Worm (Caenorhabditis elegans) whole organism, L4 larva: ENCODE results near the gene Y62H9A.4.

Experiments used
- F37D6.2 ChIP-seq: sonication (generic microtip); optimal IDR thresholded peaks from 2 replicates; lab custom pipeline; 2016; ENCODE audit warnings: mild to moderate bottlenecking, missing genetic modification characterization, missing compliant biosample characterization
- F49E8.2 ChIP-seq: sonication (generic microtip); optimal IDR thresholded peaks from 2 replicates; lab custom pipeline; 2016; ENCODE audit warnings: missing compliant biosample characterization, mild to moderate bottlenecking, missing genetic modification characterization, borderline replicate concordance
- Y105C5A.15 ChIP-seq: fragments of 200-800 bp; sonication (Bioruptor generic); IDR thresholded peaks from 2 replicates; pipeline ENCODE4 v1.3.6; 2022; ENCODE audit warnings: missing genetic modification characterization, missing compliant biosample characterization
- Y48G9A.11 ChIP-seq: fragments of 200-800 bp; sonication (Bioruptor generic); IDR thresholded peaks from 2 replicates; pipeline ENCODE4 v1.3.6; 2022; ENCODE audit warnings: missing genetic modification reagents, missing genetic modification characterization, missing compliant biosample characterization
- ZK337.2 ChIP-seq: fragments of 200-800 bp; sonication (Bioruptor generic); IDR thresholded peaks from 2 replicates; pipeline ENCODE4 v1.3.6; 2022; ENCODE audit warnings: missing genetic modification reagents, missing genetic modification characterization, missing compliant biosample characterization
- ZK546.5 ChIP-seq, 2 experiments: sonication (generic microtip); optimal IDR thresholded peaks; 2 replicates each; lab custom pipeline; 2017; ENCODE audit warnings: missing biosample characterization in 2 of 2, missing genetic modification characterization in 2 of 2
- aha-1 ChIP-seq: fragments of 150-350 bp; peaks from one replicate; lab custom pipeline; 2014; ENCODE audit warnings: missing biosample characterization, missing genetic modification characterization
- ceh-20 ChIP-seq: fragments of 200-800 bp; sonication (Bioruptor generic); IDR thresholded peaks from 2 replicates; pipeline ENCODE4 v1.3.6; 2022; ENCODE audit warnings: missing genetic modification reagents, missing genetic modification characterization, missing compliant biosample characterization
- ceh-62 ChIP-seq: sonication (generic microtip); optimal IDR thresholded peaks from 2 replicates; lab custom pipeline; 2017; ENCODE audit warnings: missing biosample characterization, missing genetic modification characterization
- ctbp-1 ChIP-seq: fragments of 200-800 bp; sonication (Bioruptor generic); IDR thresholded peaks from 2 replicates; pipeline ENCODE4 v1.3.6; 2022; ENCODE audit warnings: missing genetic modification reagents, missing genetic modification characterization, missing compliant biosample characterization
- daf-12 ChIP-seq: fragments of 150-350 bp; optimal IDR thresholded peaks from 2 replicates; lab custom pipeline; 2014; ENCODE audit warnings: missing biosample characterization, missing genetic modification reagents, missing genetic modification characterization
- daf-16 ChIP-seq, 3 experiments: sonication (generic microtip); optimal IDR thresholded peaks; 2 replicates each; lab custom pipeline; 2016 to 2017; ENCODE audit warnings: missing genetic modification characterization in 3 of 3, missing genetic modification reagents in 3 of 3, mild to moderate bottlenecking in 2 of 3, missing compliant biosample characterization in 2 of 3, missing biosample characterization in 1 of 3, moderate library complexity in 1 of 3
- dmd-6 ChIP-seq: fragments of 200-800 bp; sonication (Bioruptor generic); IDR thresholded peaks from 2 replicates; pipeline ENCODE4 v1.3.6; 2022; ENCODE audit warnings: missing genetic modification reagents, missing genetic modification characterization, missing compliant biosample characterization
- dmd-8 ChIP-seq: fragments of 200-800 bp; sonication (Bioruptor generic); IDR thresholded peaks from 2 replicates; pipeline ENCODE4 v1.3.6; 2022; ENCODE audit warnings: missing genetic modification characterization, missing compliant biosample characterization
- dpl-1 ChIP-seq: fragments of 150-350 bp; optimal IDR thresholded peaks from 2 replicates; lab custom pipeline; 2014; ENCODE audit warnings: missing biosample characterization, missing genetic modification reagents, missing genetic modification characterization
- dve-1 ChIP-seq: sonication (generic microtip); optimal IDR thresholded peaks from 2 replicates; lab custom pipeline; 2017; ENCODE audit warnings: antibody characterized with exemption, mild to moderate bottlenecking, missing genetic modification characterization, missing compliant biosample characterization; ENCODE audit not compliant: insufficient read depth
- egl-27 ChIP-seq: sonication (generic microtip); optimal IDR thresholded peaks from 3 replicates; lab custom pipeline; 2017; ENCODE audit warnings: missing biosample characterization, missing genetic modification reagents, missing genetic modification characterization
- egl-43 ChIP-seq: fragments of 200-800 bp; sonication (Bioruptor generic); IDR thresholded peaks from 2 replicates; pipeline ENCODE4 v1.3.6; 2022; ENCODE audit warnings: missing genetic modification reagents, missing genetic modification characterization, missing compliant biosample characterization
- hif-1 ChIP-seq, 2 experiments: sonication (generic microtip); optimal IDR thresholded peaks; 2 replicates each; lab custom pipeline; 2016 to 2017; ENCODE audit warnings: missing compliant biosample characterization in 2 of 2, missing genetic modification characterization in 2 of 2, missing genetic modification reagents in 2 of 2, missing genotype in 2 of 2, mild to moderate bottlenecking in 1 of 2
- hlh-11 ChIP-seq: fragments of 200-800 bp; sonication (Bioruptor generic); optimal IDR thresholded peaks from 2 replicates; lab custom pipeline; 2018; ENCODE audit warnings: mild to moderate bottlenecking, missing genetic modification characterization, missing compliant biosample characterization
- hmg-1.1 ChIP-seq: fragments of 200-800 bp; sonication (Bioruptor generic); IDR thresholded peaks from 2 replicates; pipeline ENCODE4 v1.3.6; 2022; ENCODE audit warnings: missing genetic modification reagents, missing genetic modification characterization, missing compliant biosample characterization
- jun-1 ChIP-seq: fragments of 150-350 bp; optimal IDR thresholded peaks from 2 replicates; lab custom pipeline; 2014; ENCODE audit warnings: missing biosample characterization, missing genetic modification reagents, missing genetic modification characterization
- lin-1 ChIP-seq: fragments of 200-800 bp; sonication (Bioruptor generic); IDR thresholded peaks from 2 replicates; pipeline ENCODE4 v1.3.6; 2022; ENCODE audit warnings: missing genetic modification reagents, missing genetic modification characterization, missing compliant biosample characterization
- lin-38 ChIP-seq: fragments of 200-800 bp; sonication (Bioruptor generic); IDR thresholded peaks from 2 replicates; pipeline ENCODE4 v1.3.6; 2022; ENCODE audit warnings: missing genetic modification reagents, missing genetic modification characterization, missing compliant biosample characterization
- mdl-1 ChIP-seq, 2 experiments: fragments of 150-350 bp in 1 of 2; sonication (generic microtip) in 1 of 2; optimal IDR thresholded peaks; 2 replicates each; lab custom pipeline; 2014 to 2017; ENCODE audit warnings: missing biosample characterization in 2 of 2, missing genetic modification characterization in 2 of 2
- mdt-29 ChIP-seq: fragments of 200-800 bp; sonication (Bioruptor generic); IDR thresholded peaks from 2 replicates; pipeline ENCODE4 v1.3.6; 2022; ENCODE audit warnings: missing genetic modification reagents, missing genetic modification characterization, missing compliant biosample characterization
- nhr-10 ChIP-seq: fragments of 150-350 bp; optimal IDR thresholded peaks from 2 replicates; lab custom pipeline; 2014; ENCODE audit warnings: missing biosample characterization, missing genetic modification characterization
- nhr-111 ChIP-seq: fragments of 200-800 bp; sonication (Bioruptor generic); optimal IDR thresholded peaks from 2 replicates; lab custom pipeline; 2018; ENCODE audit warnings: mild to moderate bottlenecking, missing genetic modification characterization, missing compliant biosample characterization
- nhr-28 ChIP-seq: fragments of 150-350 bp; optimal IDR thresholded peaks from 2 replicates; lab custom pipeline; 2014; ENCODE audit warnings: missing biosample characterization, missing genetic modification characterization
- nhr-6 ChIP-seq: fragments of 150-350 bp; optimal IDR thresholded peaks from 2 replicates; lab custom pipeline; 2014; ENCODE audit warnings: missing biosample characterization, missing genetic modification characterization
- nhr-76 ChIP-seq: fragments of 150-350 bp; optimal IDR thresholded peaks from 2 replicates; lab custom pipeline; 2014; ENCODE audit warnings: missing biosample characterization, missing genetic modification characterization
- pqm-1 ChIP-seq: sonication (generic microtip); optimal IDR thresholded peaks from 2 replicates; lab custom pipeline; 2017; ENCODE audit warnings: missing biosample characterization, missing genetic modification characterization
- saeg-2 ChIP-seq: fragments of 200-800 bp; sonication (Bioruptor generic); IDR thresholded peaks from 2 replicates; pipeline ENCODE4 v1.3.6; 2022; ENCODE audit warnings: missing genetic modification reagents, missing genetic modification characterization, missing compliant biosample characterization
- skn-1 ChIP-seq: fragments of 150-350 bp; optimal IDR thresholded peaks from 2 replicates; lab custom pipeline; 2014; ENCODE audit warnings: missing biosample characterization, missing genetic modification characterization
- snpc-1.2 ChIP-seq: fragments of 200-800 bp; sonication (Bioruptor generic); IDR thresholded peaks from 2 replicates; pipeline ENCODE4 v1.3.6; 2022; ENCODE audit warnings: missing genetic modification reagents, missing genetic modification characterization, missing compliant biosample characterization
- spr-3 ChIP-seq: fragments of 200-800 bp; sonication (Bioruptor generic); optimal IDR thresholded peaks from 2 replicates; lab custom pipeline; 2018; ENCODE audit warnings: mild to moderate bottlenecking, missing genetic modification characterization, missing compliant biosample characterization
- unc-62 ChIP-seq, 3 experiments: fragments of 150-350 bp in 1 of 3; sonication (generic microtip); optimal IDR thresholded peaks in 2 of 3; peaks in 1 of 3; 1 replicate in 1 of 3; 2 replicates in 2 of 3; lab custom pipeline; 2014 to 2017; ENCODE audit warnings: missing biosample characterization in 3 of 3, missing genetic modification characterization in 3 of 3, missing genetic modification reagents in 3 of 3, missing genotype in 1 of 3
- vab-7 ChIP-seq: fragments of 200-800 bp; sonication (Bioruptor generic); IDR thresholded peaks from 2 replicates; pipeline ENCODE4 v1.3.6; 2022; ENCODE audit warnings: missing genetic modification reagents, missing genetic modification characterization, missing compliant biosample characterization
- zag-1 ChIP-seq: fragments of 150-350 bp; optimal IDR thresholded peaks from 2 replicates; lab custom pipeline; 2014; ENCODE audit warnings: missing biosample characterization, missing genetic modification characterization
- zfp-2 ChIP-seq: sonication (generic microtip); optimal IDR thresholded peaks from 2 replicates; lab custom pipeline; 2016; ENCODE audit warnings: mild to moderate bottlenecking, missing genetic modification characterization, missing compliant biosample characterization

The Y62H9A.4 gene

ce11 chrX:11909168-11909567 lies 29.2 kb downstream of the Y62H9A.4 start (continued):
- no peak for TF ChIP-seq ZK337.2 (GFP tag; lab: Robert Waterston, UW)
- peak; percentile 67 for TF ChIP-seq dmd-6 (GFP tag; lab: Robert Waterston, UW)
- no peak for TF ChIP-seq nhr-111 (GFP tag; lab: Kevin White, UChicago)
- TF ChIP-seq lin-38 = no peak
- no peak for TF ChIP-seq F49E8.2 (tag; lab: Kevin White, UChicago)
- TF ChIP-seq dmd-8 (GFP tag; lab: Robert Waterston, UW) = no peak
- TF ChIP-seq ceh-20 (GFP tag; lab: Robert Waterston, UW) = no peak
- no peak for TF ChIP-seq dpl-1 (GFP tag; lab: Kevin White, UChicago)
- TF ChIP-seq snpc-1.2 (GFP tag; lab: Robert Waterston, UW) = no peak
- TF ChIP-seq F37D6.2 (tag; lab: Kevin White, UChicago) = no peak
- no peak for TF ChIP-seq hmg-1.1 (GFP tag; lab: Robert Waterston, UW)
- TF ChIP-seq jun-1 (tag; lab: Kevin White, UChicago) = no peak
- TF ChIP-seq nhr-10 (tag; lab: Kevin White, UChicago) = no peak
- TF ChIP-seq egl-27 (tag; lab: Kevin White, UChicago) = no peak
- no peak for TF ChIP-seq mdt-29
- TF ChIP-seq nhr-28 = peak; percentile 61
- TF ChIP-seq nhr-76 (tag; lab: Kevin White, UChicago) = no peak
- no peak for TF ChIP-seq ZK546.5 (tag; optimal IDR thresholded peaks at IDR 0.05; lab: Kevin White, UChicago)
- 0 out of 2 replicates have a peak, but pooled peaks have one; percentile 29 for TF ChIP-seq lin-1 (GFP tag; lab: Robert Waterston, UW)
- TF ChIP-seq daf-12 = no peak
- TF ChIP-seq aha-1 (tag; lab: Kevin White, UChicago) = no peak
- TF ChIP-seq Y48G9A.11 (GFP tag; lab: Robert Waterston, UW) = no peak
- TF ChIP-seq zfp-2 (tag; lab: Kevin White, UChicago) = no peak
- no peak for TF ChIP-seq ctbp-1 (GFP tag; lab: Robert Waterston, UW)
- peak; percentile 89 for TF ChIP-seq pqm-1 (tag; lab: Kevin White, UChicago)
- TF ChIP-seq nhr-6 (tag; lab: Kevin White, UChicago) = no peak
- TF ChIP-seq, all 104 proteins: peak for 9

- peak; percentile 6 for TF ChIP-seq aha-1 (tag; lab: Kevin White, UChicago)
- TF ChIP-seq spr-3 (GFP tag; lab: Kevin White, UChicago) = no peak
- TF ChIP-seq Y105C5A.15 (GFP tag; lab: Robert Waterston, UW) = no peak
- TF ChIP-seq daf-16 (GFP tag; optimal IDR thresholded peaks at IDR 0.05; lab: Kevin White, UChicago) = no peak
- peak; percentile 58 for TF ChIP-seq daf-16 (tag; optimal IDR thresholded peaks at IDR 0.05; lab: Kevin White, UChicago)
- TF ChIP-seq saeg-2 (GFP tag; lab: Robert Waterston, UW) = no peak
- TF ChIP-seq vab-7 (GFP tag; lab: Robert Waterston, UW) = no peak
- no peak for TF ChIP-seq Y48G9A.11 (GFP tag; lab: Robert Waterston, UW)
- peak; percentile 18 for TF ChIP-seq dve-1
- TF ChIP-seq nhr-111 (GFP tag; lab: Kevin White, UChicago) = no peak
- no peak for TF ChIP-seq hif-1 (tag; optimal IDR thresholded peaks at IDR 0.05; lab: Kevin White, UChicago)
- peak; percentile 17 for TF ChIP-seq pqm-1 (tag; lab: Kevin White, UChicago)
- no peak for TF ChIP-seq skn-1 (tag; lab: Kevin White, UChicago)
- TF ChIP-seq daf-12 = no peak
- TF ChIP-seq egl-43 (GFP tag; lab: Robert Waterston, UW) = no peak
- no peak for TF ChIP-seq ZK546.5 (tag; optimal IDR thresholded peaks at IDR 0.05; lab: Kevin White, UChicago)
- TF ChIP-seq hmg-1.1 (GFP tag; lab: Robert Waterston, UW) = no peak
- no peak for TF ChIP-seq ZK337.2 (GFP tag; lab: Robert Waterston, UW)
- peak; percentile 28 for TF ChIP-seq hlh-11 (tag; lab: Kevin White, UChicago)
- no peak for TF ChIP-seq zag-1
- no peak for TF ChIP-seq nhr-6 (tag; lab: Kevin White, UChicago)
- TF ChIP-seq ceh-62 (tag; lab: Kevin White, UChicago) = no peak
- TF ChIP-seq nhr-28 = peak; percentile 19
- TF ChIP-seq dmd-6 (GFP tag; lab: Robert Waterston, UW) = peak; percentile 33; the same call in 1 of the 2 replicates
- peak in 1 of 2 experiments; percentile 25 for TF ChIP-seq mdl-1 (tag; optimal IDR thresholded peaks at IDR 0.05; lab: Kevin White, UChicago)
- no peak for TF ChIP-seq unc-62 (GFP tag; optimal IDR thresholded peaks at IDR 0.05 in 1 of 2; lab: Kevin White, UChicago)
- no peak for TF ChIP-seq unc-62 (tag; optimal IDR thresholded peaks at IDR 0.05; lab: Kevin White, UChicago)
Observed at ce11 chrX:11910046-11910445, 30.1 kb downstream of the Y62H9A.4 start, which contains the start of gene Y62H9A.15. TSS of gene Y62H9A.15 (minus strand) at chrX:11910145.
